Worm (Caenorhabditis elegans): ENCODE data around the gene fbxc-50.

DNA sequence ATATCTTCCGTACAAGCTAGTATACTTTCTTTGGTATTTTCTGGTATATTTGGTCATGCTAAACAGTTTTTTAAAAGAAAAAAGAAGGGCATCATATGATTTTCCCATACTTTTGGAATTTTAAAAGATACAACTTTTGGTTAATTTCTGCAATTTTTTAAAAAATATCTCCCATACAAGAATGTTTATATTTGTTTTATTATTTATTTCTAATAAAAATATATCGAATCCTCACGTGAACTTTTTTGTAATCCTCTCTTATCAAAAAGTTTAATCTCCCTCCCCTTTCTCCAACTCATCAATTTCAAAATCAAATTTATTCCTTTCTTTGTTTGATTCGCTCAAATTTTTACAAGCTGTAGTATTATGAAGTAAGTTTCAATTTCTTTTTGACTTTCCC is 34.4 kb upstream of the fbxc-50 start, which contains the start of gene nep-13:
- TF ChIP-seq tab-1 (GFP tag; IDR thresholded peaks at IDR 0.05), result no peak
- TF ChIP-seq cog-1 (tag; optimal IDR thresholded peaks at IDR 0.05), result no peak
- no peak for TF ChIP-seq ztf-23 (GFP tag; IDR thresholded peaks at IDR 0.05)
- TF ChIP-seq flt-1 (GFP tag; IDR thresholded peaks at IDR 0.05), result no peak
- TF ChIP-seq med-1 (GFP tag; optimal IDR thresholded peaks at IDR 0.05; ENCODE audit: insufficient read depth), result no peak
- no peak for TF ChIP-seq klf-2 (GFP tag; conservative IDR thresholded peaks at IDR 0.05)
- TF ChIP-seq ref-1 (GFP tag; conservative IDR thresholded peaks at IDR 0.05), result no peak
- TF ChIP-seq T22C8.4 (GFP tag; IDR thresholded peaks at IDR 0.05), result no peak
